Fruit fly (Drosophila melanogaster) whole organism, embryonic: ENCODE data around the gene CG14961.

Source experiments
- Adf1 ChIP-seq: fragments of 200-800 bp; sonication (Bioruptor generic); IDR thresholded peaks from 2 replicates; pipeline ENCODE4 v1.3.6; 2022; ENCODE audit warnings: missing biosample characterization, missing genetic modification characterization
- Aef1 ChIP-seq: fragments of 200-800 bp; sonication (Bioruptor generic); IDR thresholded peaks from 3 replicates; pipeline ENCODE4 v1.3.6; 2022; ENCODE audit warnings: missing biosample characterization, missing genetic modification characterization
- BtbVII ChIP-seq: fragments of 200-800 bp; sonication (Bioruptor generic); optimal IDR thresholded peaks from 3 replicates; lab custom pipeline; 2017; ENCODE audit warnings: missing biosample characterization, mild to moderate bottlenecking, missing genetic modification characterization
- CG10321 ChIP-seq: fragments of 200-800 bp; sonication (Bioruptor generic); IDR thresholded peaks from 2 replicates; pipeline ENCODE4 v1.3.6; 2022; ENCODE audit warnings: missing biosample characterization, missing genetic modification characterization
- CG10366 ChIP-seq: fragments of 200-800 bp; sonication (Bioruptor generic); IDR thresholded peaks from 2 replicates; pipeline ENCODE4 v1.3.6; 2022; ENCODE audit warnings: missing biosample characterization, missing genetic modification characterization
- CG10543 ChIP-seq: fragments of 200-800 bp; sonication (Bioruptor generic); optimal IDR thresholded peaks from 3 replicates; lab custom pipeline; 2017; ENCODE audit warnings: missing biosample characterization, mild to moderate bottlenecking, missing genetic modification characterization, moderate library complexity
- CG10959 ChIP-seq: fragments of 200-800 bp; sonication (Bioruptor generic); IDR thresholded peaks from 2 replicates; pipeline ENCODE4 v1.3.6; 2022; ENCODE audit warnings: missing biosample characterization, missing genetic modification characterization
- CG11085 ChIP-seq: fragments of 200-800 bp; sonication (Bioruptor generic); IDR thresholded peaks from 2 replicates; pipeline ENCODE4 v1.3.6; 2022; ENCODE audit warnings: missing biosample characterization, missing genetic modification characterization
- CG14050 ChIP-seq: fragments of 200-800 bp; sonication (Bioruptor generic); IDR thresholded peaks from 3 replicates; pipeline ENCODE4 v1.3.6; 2022; ENCODE audit warnings: missing biosample characterization, missing genetic modification characterization
- CG15011 ChIP-seq: fragments of 200-800 bp; sonication (Bioruptor generic); optimal IDR thresholded peaks from 3 replicates; lab custom pipeline; 2018; ENCODE audit warnings: missing biosample characterization, mild to moderate bottlenecking, missing genetic modification characterization
- CG2678 ChIP-seq: fragments of 200-800 bp; sonication (Bioruptor generic); optimal IDR thresholded peaks from 3 replicates; lab custom pipeline; 2019; ENCODE audit warnings: missing biosample characterization, mild to moderate bottlenecking, missing genetic modification characterization, moderate library complexity
- CG32532 ChIP-seq: fragments of 200-800 bp; sonication (Bioruptor generic); IDR thresholded peaks from 2 replicates; pipeline ENCODE4 v1.3.6; 2022; ENCODE audit warnings: missing biosample characterization, missing genetic modification characterization
- CG33213 ChIP-seq: fragments of 200-800 bp; sonication (Bioruptor generic); optimal IDR thresholded peaks from 3 replicates; lab custom pipeline; 2016; ENCODE audit warnings: missing biosample characterization, missing genetic modification characterization
- CG3726 ChIP-seq: fragments of 200-800 bp; sonication (Bioruptor generic); IDR thresholded peaks from 3 replicates; pipeline ENCODE4, ENCODE4 v1.3.6; 2022; ENCODE audit warnings: missing biosample characterization, missing genetic modification characterization
- CG3847 ChIP-seq: fragments of 200-800 bp; sonication (Bioruptor generic); IDR thresholded peaks from 2 replicates; pipeline ENCODE4 v1.3.6; 2022; ENCODE audit warnings: missing biosample characterization, missing genetic modification characterization
- CG3995 ChIP-seq: fragments of 200-800 bp; sonication (Bioruptor generic); optimal IDR thresholded peaks from 3 replicates; lab custom pipeline; 2016; ENCODE audit warnings: missing biosample characterization, missing genetic modification characterization
- CG4404 ChIP-seq: fragments of 200-800 bp; sonication (Bioruptor generic); IDR thresholded peaks from 2 replicates; pipeline ENCODE4 v1.3.6; 2022; ENCODE audit warnings: missing biosample characterization, missing genetic modification characterization
- CG7556 ChIP-seq: fragments of 200-800 bp; sonication (Bioruptor generic); optimal IDR thresholded peaks from 2 replicates; lab custom pipeline; 2017; ENCODE audit warnings: missing biosample characterization, mild to moderate bottlenecking, missing genetic modification characterization
- CG7839 ChIP-seq: fragments of 200-800 bp; sonication (Bioruptor generic); optimal IDR thresholded peaks from 3 replicates; lab custom pipeline; 2018; ENCODE audit warnings: missing biosample characterization, mild to moderate bottlenecking, missing genetic modification characterization, moderate library complexity
- CG8765 ChIP-seq: fragments of 200-800 bp; sonication (Bioruptor generic); IDR thresholded peaks from 2 replicates; pipeline ENCODE4 v1.3.6; 2022; ENCODE audit warnings: missing biosample characterization, missing genetic modification characterization
- CG8944 ChIP-seq: fragments of 200-800 bp; sonication (Bioruptor generic); optimal IDR thresholded peaks from 3 replicates; lab custom pipeline; 2016; ENCODE audit warnings: missing biosample characterization, missing genetic modification characterization
- CoRest ChIP-seq: fragments of 200-800 bp; sonication (Bioruptor generic); optimal IDR thresholded peaks from 3 replicates; lab custom pipeline; 2018; ENCODE audit warnings: missing biosample characterization, mild to moderate bottlenecking, missing genetic modification characterization, moderate library complexity
- CrebB ChIP-seq: fragments of 200-800 bp; sonication (Bioruptor generic); optimal IDR thresholded peaks from 3 replicates; lab custom pipeline; 2018; ENCODE audit warnings: missing biosample characterization, mild to moderate bottlenecking, missing genetic modification characterization
- Dbx ChIP-seq: fragments of 200-800 bp; sonication (Bioruptor generic); IDR thresholded peaks from 3 replicates; pipeline ENCODE4 v1.3.6; 2022; ENCODE audit warnings: missing biosample characterization, missing genetic modification characterization
- Dref ChIP-seq: fragments of 200-800 bp; sonication (Bioruptor generic); IDR thresholded peaks from 2 replicates; pipeline ENCODE4 v1.3.6; 2022; ENCODE audit warnings: missing biosample characterization, missing genetic modification characterization
- Fer1 ChIP-seq: fragments of 200-800 bp; sonication (Bioruptor generic); optimal IDR thresholded peaks from 2 replicates; lab custom pipeline; 2017; ENCODE audit warnings: missing biosample characterization, mild to moderate bottlenecking, missing genetic modification characterization
- Hr39 ChIP-seq: fragments of >200 bp; optimal IDR thresholded peaks from 2 replicates; lab custom pipeline; 2017
- Nf-YC ChIP-seq: fragments of 200-800 bp; optimal IDR thresholded peaks from 3 replicates; lab custom pipeline; 2019; ENCODE audit warnings: missing biosample characterization, mild to moderate bottlenecking, missing genetic modification characterization, moderate library complexity
- TFAM ChIP-seq: fragments of 200-800 bp; sonication (Bioruptor generic); optimal IDR thresholded peaks from 2 replicates; lab custom pipeline; 2017; ENCODE audit warnings: missing biosample characterization, missing genetic modification characterization, inconsistent platforms
- al ChIP-seq: fragments of 200-800 bp; sonication (Bioruptor generic); IDR thresholded peaks from 2 replicates; pipeline ENCODE4 v1.3.6; 2022; ENCODE audit warnings: missing biosample characterization, missing genetic modification characterization
- ase ChIP-seq: fragments of 200-800 bp; sonication (Bioruptor generic); IDR thresholded peaks from 3 replicates; pipeline ENCODE4 v1.3.6; 2022; ENCODE audit warnings: missing biosample characterization, missing genetic modification characterization
- bsh ChIP-seq, 2 experiments: fragments of 200-800 bp; sonication (Bioruptor generic); optimal IDR thresholded peaks; 2 replicates each; lab custom pipeline; 2017 to 2018; ENCODE audit warnings: mild to moderate bottlenecking in 2 of 2, missing biosample characterization in 2 of 2, missing genetic modification characterization in 2 of 2, moderate library complexity in 1 of 2
- chif ChIP-seq, 2 experiments: fragments of 200-800 bp; sonication (Bioruptor generic); optimal IDR thresholded peaks; 3 replicates each; lab custom pipeline; 2016; ENCODE audit warnings: missing biosample characterization in 2 of 2, missing genetic modification characterization in 2 of 2
- chinmo ChIP-seq: fragments of 200-800 bp; sonication (Bioruptor generic); IDR thresholded peaks from 4 replicates; pipeline ENCODE4 v1.3.6; 2022; ENCODE audit warnings: missing biosample characterization, missing genetic modification characterization; ENCODE audit not compliant: partially characterized antibody
- chm ChIP-seq: fragments of 200-800 bp; sonication (Bioruptor generic); IDR thresholded peaks from 2 replicates; pipeline ENCODE4 v1.3.6; 2022; ENCODE audit warnings: missing biosample characterization, missing genetic modification characterization
- dati ChIP-seq: fragments of 200-800 bp; sonication (Bioruptor generic); IDR thresholded peaks from 2 replicates; pipeline ENCODE4 v1.3.6; 2022; ENCODE audit warnings: missing biosample characterization, missing genetic modification characterization
- exex ChIP-seq: fragments of 200-800 bp; sonication (Bioruptor generic); optimal IDR thresholded peaks from 4 replicates; lab custom pipeline; 2018; ENCODE audit warnings: missing biosample characterization, mild to moderate bottlenecking, missing genetic modification characterization, moderate library complexity
- eyg ChIP-seq: fragments of 200-800 bp; sonication (Bioruptor generic); optimal IDR thresholded peaks from 3 replicates; lab custom pipeline; 2016; ENCODE audit warnings: missing biosample characterization, missing genetic modification characterization
- jumu ChIP-seq: fragments of 200-800 bp; sonication (Bioruptor generic); optimal IDR thresholded peaks from 3 replicates; lab custom pipeline; 2016; ENCODE audit warnings: missing biosample characterization, missing genetic modification characterization
- kay ChIP-seq: fragments of 200-800 bp; sonication (Bioruptor generic); optimal IDR thresholded peaks from 2 replicates; lab custom pipeline; 2016; ENCODE audit warnings: missing biosample characterization, missing genetic modification characterization
- otp ChIP-seq: fragments of 200-800 bp; sonication (Bioruptor generic); IDR thresholded peaks from 3 replicates; pipeline ENCODE4, ENCODE4 v1.3.6; 2022; ENCODE audit warnings: missing biosample characterization, missing genetic modification characterization
- row ChIP-seq: fragments of 200-800 bp; sonication (Bioruptor generic); IDR thresholded peaks from 3 replicates; pipeline ENCODE4 v1.3.6; 2022; ENCODE audit warnings: missing biosample characterization, missing genetic modification characterization
- run ChIP-seq: fragments of 200-800 bp; sonication (Bioruptor generic); optimal IDR thresholded peaks from 3 replicates; lab custom pipeline; 2018; ENCODE audit warnings: missing biosample characterization, mild to moderate bottlenecking, missing genetic modification characterization
- sd ChIP-seq: fragments of 200-800 bp; sonication (Bioruptor generic); optimal IDR thresholded peaks from 3 replicates; lab custom pipeline; 2018; ENCODE audit warnings: missing biosample characterization, mild to moderate bottlenecking, missing genetic modification characterization, moderate library complexity
- sens-2 ChIP-seq: fragments of 200-800 bp; sonication (Bioruptor generic); IDR thresholded peaks from 2 replicates; pipeline ENCODE4 v1.3.6; 2022; ENCODE audit warnings: missing biosample characterization, missing genetic modification characterization
- sima ChIP-seq: fragments of 200-800 bp; sonication (Bioruptor generic); optimal IDR thresholded peaks from 2 replicates; lab custom pipeline; 2016; ENCODE audit warnings: missing biosample characterization, missing genetic modification characterization
- sisA ChIP-seq: fragments of 200-800 bp; sonication (Bioruptor generic); IDR thresholded peaks from 2 replicates; pipeline ENCODE4 v1.3.6; 2022; ENCODE audit warnings: missing biosample characterization, missing genetic modification characterization
- sr ChIP-seq: fragments of 200-800 bp; sonication (Bioruptor generic); IDR thresholded peaks from 3 replicates; pipeline ENCODE4 v1.3.6; 2022; ENCODE audit warnings: missing biosample characterization, missing genetic modification characterization
- sug ChIP-seq: fragments of 200-800 bp; optimal IDR thresholded peaks from 2 replicates; lab custom pipeline; 2019; ENCODE audit warnings: missing biosample characterization, mild to moderate bottlenecking, missing genetic modification characterization, moderate library complexity
- tna ChIP-seq: fragments of 200-800 bp; sonication (Bioruptor generic); IDR thresholded peaks from 2 replicates; pipeline ENCODE4 v1.3.6; 2022; ENCODE audit warnings: missing biosample characterization, missing genetic modification characterization; ENCODE audit not compliant: partially characterized antibody
- zen2 ChIP-seq: fragments of 200-800 bp; sonication (Bioruptor generic); IDR thresholded peaks from 3 replicates; pipeline ENCODE4 v1.3.6; 2022; ENCODE audit warnings: missing biosample characterization, missing genetic modification characterization; ENCODE audit not compliant: partially characterized antibody

CG14961 gene

DNA sequence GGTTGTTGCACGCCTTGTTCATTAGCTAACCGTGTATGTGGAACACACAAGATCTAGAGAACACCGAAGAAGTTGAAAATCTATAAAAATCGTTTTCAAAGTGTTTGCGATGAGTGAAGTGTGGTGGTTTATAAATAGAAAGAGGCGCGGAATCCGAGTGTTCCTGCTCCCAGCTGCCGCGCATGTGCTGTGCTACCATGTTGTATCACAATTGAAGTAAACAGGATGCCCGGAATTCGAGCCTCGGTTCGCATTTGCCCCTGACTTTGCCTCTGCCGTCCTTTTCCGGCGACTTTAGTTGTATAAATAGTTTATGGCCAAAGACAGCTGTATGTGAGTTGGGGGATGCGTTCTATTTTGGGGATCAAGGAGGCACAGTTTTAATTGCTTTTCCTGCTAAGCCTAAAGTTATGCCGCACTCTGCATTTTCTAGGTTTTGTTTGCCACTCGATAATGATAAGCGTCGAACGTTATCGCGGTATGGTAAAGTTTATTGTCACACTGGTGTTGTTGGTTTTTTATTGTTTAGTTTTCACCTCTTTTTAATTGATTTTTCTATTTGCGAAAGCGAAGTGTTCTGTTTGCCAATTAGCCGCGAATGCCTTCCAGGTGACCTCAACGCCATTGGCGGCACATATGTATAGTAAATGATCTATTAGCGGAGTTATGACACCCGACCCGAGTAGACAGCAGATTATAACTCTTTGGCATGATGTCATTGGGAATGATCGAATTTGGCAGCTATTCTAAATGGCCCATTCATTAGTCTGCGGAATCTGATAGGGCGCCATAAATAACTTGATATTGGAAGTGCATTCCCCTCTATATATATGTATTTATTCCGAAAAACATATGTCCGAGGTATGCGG lies 19.3 kb downstream of the CG14961 start (continued):
- TF ChIP-seq CG2678 (tag; lab: Kevin White, UChicago), result peak; percentile 22
- TF ChIP-seq CG10543, result peak; percentile 48
- no peak for TF ChIP-seq al
- no peak for TF ChIP-seq CG33213 (GFP tag; lab: Kevin White, UChicago)
- TF ChIP-seq otp, result no peak
- no peak for TF ChIP-seq TFAM (GFP tag; lab: Kevin White, UChicago)
- TF ChIP-seq CG32532 (GFP tag; lab: Robert Waterston, UW), result no peak
- TF ChIP-seq sd (tag; lab: Kevin White, UChicago), result peak; percentile 96
- 0 out of 4 replicates have a peak, but pooled peaks have one; percentile 21 for TF ChIP-seq chinmo (GFP tag; lab: Robert Waterston, UW)
- no peak for TF ChIP-seq CG3726 (GFP tag; lab: Robert Waterston, UW)
- no peak for TF ChIP-seq CG3847
- no peak for TF ChIP-seq CG4404 (GFP tag; lab: Robert Waterston, UW)
- TF ChIP-seq sug (tag; lab: Kevin White, UChicago), result peak; percentile 35
- TF ChIP-seq eyg (GFP tag; lab: Kevin White, UChicago), result no peak
- TF ChIP-seq CG10321 (GFP tag; lab: Robert Waterston, UW), result no peak
- no peak for TF ChIP-seq chif (GFP tag; optimal IDR thresholded peaks at IDR 0.05; lab: Kevin White, UChicago)
- no peak for TF ChIP-seq Hr39 (lab: Kevin White, UChicago)
- TF ChIP-seq CoRest (tag; lab: Kevin White, UChicago), result no peak
- no peak for TF ChIP-seq CG10959 (GFP tag; lab: Robert Waterston, UW)
- no peak for TF ChIP-seq CG8765 (GFP tag; lab: Robert Waterston, UW)
- peak; percentile 17 for TF ChIP-seq Fer1 (GFP tag; lab: Kevin White, UChicago)
- no peak for TF ChIP-seq kay
- no peak for TF ChIP-seq CG3995 (GFP tag; lab: Kevin White, UChicago)
- no peak for TF ChIP-seq sens-2 (GFP tag; lab: Robert Waterston, UW)
- TF ChIP-seq tna, result no peak
- no peak for TF ChIP-seq CG7556 (GFP tag; lab: Kevin White, UChicago)
- no peak for TF ChIP-seq CG7839
- TF ChIP-seq Adf1, result no peak
- TF ChIP-seq exex (tag; lab: Kevin White, UChicago), result peak; percentile 94
- TF ChIP-seq run (tag; lab: Kevin White, UChicago), result no peak
- no peak for TF ChIP-seq CG8944
- peak; percentile 27 for TF ChIP-seq BtbVII (GFP tag; lab: Kevin White, UChicago)
- TF ChIP-seq sima (GFP tag; lab: Kevin White, UChicago), result no peak
- TF ChIP-seq Dref (GFP tag; lab: Robert Waterston, UW), result no peak
- TF ChIP-seq sisA, result no peak
- TF ChIP-seq sr (GFP tag; lab: Robert Waterston, UW), result no peak
- no peak for TF ChIP-seq ase (GFP tag; lab: Robert Waterston, UW)
- TF ChIP-seq Nf-YC (tag; lab: Kevin White, UChicago), result peak; percentile 69
- TF ChIP-seq CG15011, result no peak
- TF ChIP-seq row (GFP tag; lab: Robert Waterston, UW), result no peak
- no peak for TF ChIP-seq CG14050
- TF ChIP-seq zen2, result no peak
- no peak for TF ChIP-seq bsh (GFP tag; optimal IDR thresholded peaks at IDR 0.05; lab: Kevin White, UChicago)
- no peak for TF ChIP-seq chm (GFP tag; lab: Robert Waterston, UW)
- TF ChIP-seq CrebB (tag; lab: Kevin White, UChicago), result peak; percentile 1
- TF ChIP-seq Dbx (GFP tag; lab: Robert Waterston, UW), result no peak
- TF ChIP-seq CG10366 (GFP tag; lab: Robert Waterston, UW), result no peak
- no peak for TF ChIP-seq dati (GFP tag; lab: Robert Waterston, UW)
- no peak for TF ChIP-seq jumu
- no peak for TF ChIP-seq Aef1 (GFP tag; lab: Robert Waterston, UW)
- no peak for TF ChIP-seq CG11085 (GFP tag; lab: Robert Waterston, UW)
